Fruit fly (Drosophila melanogaster): ENCODE data around the gene CG1387.
A peak's percentile ranks its signal among the peaks of the same experiment; 100 is the strongest.

The CG1387 gene

dm6 chrX:8408971-8409455 lies 23.4 kb downstream of the CG1387 start, which contains the start of gene Trf2 (continued):
- peak; percentile 41; the same call in 1 of the 2 replicates for TF ChIP-seq CG32532 (GFP tag; IDR thresholded peaks at IDR 0.05)
- TF ChIP-seq CG1647 (GFP tag; optimal IDR thresholded peaks at IDR 0.05), result no peak
- no peak for TF ChIP-seq corto (GFP tag; optimal IDR thresholded peaks at IDR 0.05)
- no peak for TF ChIP-seq CG33557 (GFP tag; optimal IDR thresholded peaks at IDR 0.05)
- TF ChIP-seq Bdp1 (GFP tag; optimal IDR thresholded peaks at IDR 0.05), result no peak
- no peak for TF ChIP-seq croc (GFP tag; conservative IDR thresholded peaks at IDR 0.05)
- TF ChIP-seq CG11560 (tag; IDR thresholded peaks at IDR 0.05), result no peak
- TF ChIP-seq CG1603 (tag; optimal IDR thresholded peaks at IDR 0.05), result peak; percentile 2
- no peak for TF ChIP-seq zen (tag; optimal IDR thresholded peaks at IDR 0.05)
- peak; percentile 44; the same call in 1 of the 3 replicates for TF ChIP-seq CG34422 (GFP tag; IDR thresholded peaks at IDR 0.05)
- TF ChIP-seq Blimp-1 (GFP tag; optimal IDR thresholded peaks at IDR 0.05), result no peak
- TF ChIP-seq phol (tag; optimal IDR thresholded peaks at IDR 0.05), result no peak
- TF ChIP-seq nom (GFP tag; optimal IDR thresholded peaks at IDR 0.05), result peak; percentile 45
- TF ChIP-seq ems (GFP tag; optimal IDR thresholded peaks at IDR 0.05), result peak; percentile 1
- no peak for TF ChIP-seq CG8388 (GFP tag; optimal IDR thresholded peaks at IDR 0.05)
- no peak for TF ChIP-seq lilli (GFP tag; optimal IDR thresholded peaks at IDR 0.05)
- peak; percentile 29 for TF ChIP-seq CG14710 (tag; optimal IDR thresholded peaks at IDR 0.05)
- TF ChIP-seq CG17385 (GFP tag; optimal IDR thresholded peaks at IDR 0.05), result no peak
- peak; percentile 19 for TF ChIP-seq HLH54F (GFP tag; optimal IDR thresholded peaks at IDR 0.05)
- TF ChIP-seq ssp (GFP tag; IDR thresholded peaks at IDR 0.05), result no peak
- TF ChIP-seq CG10979 (tag; optimal IDR thresholded peaks at IDR 0.05), result no peak
- no peak for TF ChIP-seq CG14441 (GFP tag; IDR thresholded peaks at IDR 0.05)
- no peak for TF ChIP-seq inv (GFP tag; IDR thresholded peaks at IDR 0.05; ENCODE audit: partially characterized antibody)
- TF ChIP-seq pb (GFP tag; optimal IDR thresholded peaks at IDR 0.05), result no peak
- no peak for TF ChIP-seq Bteb2 (GFP tag; optimal IDR thresholded peaks at IDR 0.05)
- no peak for TF ChIP-seq CG18476 (GFP tag; optimal IDR thresholded peaks at IDR 0.05)
- peak; percentile 25 for TF ChIP-seq CG10267 (tag; optimal IDR thresholded peaks at IDR 0.05)
- TF ChIP-seq sisA (GFP tag; IDR thresholded peaks at IDR 0.05), result no peak
- TF ChIP-seq Rx (GFP tag; IDR thresholded peaks at IDR 0.05), result no peak
- TF ChIP-seq gem (tag; optimal IDR thresholded peaks at IDR 0.05), result no peak
- TF ChIP-seq CG14667 (GFP tag; IDR thresholded peaks at IDR 0.05), result no peak
- no peak for TF ChIP-seq Usf (GFP tag; optimal IDR thresholded peaks at IDR 0.05)
- peak; percentile 31 for TF ChIP-seq HHEX (GFP tag; optimal IDR thresholded peaks at IDR 0.05)
- no peak for TF ChIP-seq H2.0 (GFP tag; IDR thresholded peaks at IDR 0.05)
- TF ChIP-seq CG14014 (GFP tag; IDR thresholded peaks at IDR 0.05), result peak; percentile 13; the same call in 1 of the 2 replicates
- TF ChIP-seq jigr1 (GFP tag; IDR thresholded peaks at IDR 0.05), result no peak
- TF ChIP-seq Dip2 (GFP tag; IDR thresholded peaks at IDR 0.05), result no peak
- no peak for TF ChIP-seq sens-2 (GFP tag; IDR thresholded peaks at IDR 0.05)
- TF ChIP-seq usp (GFP tag; optimal IDR thresholded peaks at IDR 0.05), result no peak
- peak; percentile 39 for TF ChIP-seq CG7987 (GFP tag; optimal IDR thresholded peaks at IDR 0.05)
- TF ChIP-seq CrebB (tag; optimal IDR thresholded peaks at IDR 0.05), result peak; percentile 47
- TF ChIP-seq Sry-δ (GFP tag; optimal IDR thresholded peaks at IDR 0.05), result peak; percentile 26
- TF ChIP-seq Dad (GFP tag; optimal IDR thresholded peaks at IDR 0.05), result no peak
- TF ChIP-seq psq (GFP tag; optimal IDR thresholded peaks at IDR 0.05), result no peak
- no peak for TF ChIP-seq CG2889 (GFP tag; IDR thresholded peaks at IDR 0.05)
- no peak for TF ChIP-seq CG2712 (tag; optimal IDR thresholded peaks at IDR 0.05)
- no peak for TF ChIP-seq D19A (tag; optimal IDR thresholded peaks at IDR 0.05)
- TF ChIP-seq CG10274 (GFP tag; optimal IDR thresholded peaks at IDR 0.05), result no peak
- TF ChIP-seq br (optimal IDR thresholded peaks at IDR 0.05), result no peak
- TF ChIP-seq jing (GFP tag; optimal IDR thresholded peaks at IDR 0.05), result no peak
- no peak for TF ChIP-seq CG3281 (GFP tag; optimal IDR thresholded peaks at IDR 0.05)
- no peak for TF ChIP-seq fd96Cb (tag; optimal IDR thresholded peaks at IDR 0.05)
